Fruit fly (Drosophila melanogaster) whole organism, prepupa: ENCODE data around the gene Gr98a.

Experiments used
- CG10669 ChIP-seq: fragments of 200-800 bp; sonication (Bioruptor generic); optimal IDR thresholded peaks from 3 replicates; lab custom pipeline; 2018; ENCODE audit warnings: missing biosample characterization, mild to moderate bottlenecking, missing genetic modification characterization, moderate library complexity
- CG11762 ChIP-seq: fragments of 200-800 bp; sonication (Bioruptor generic); optimal IDR thresholded peaks from 3 replicates; lab custom pipeline; 2016; ENCODE audit warnings: missing biosample characterization, missing genetic modification characterization; ENCODE audit not compliant: insufficient read depth
- CG15336 ChIP-seq: fragments of 200-800 bp; sonication (Bioruptor generic); IDR thresholded peaks from 2 replicates; pipeline ENCODE4 v1.3.6; 2022; ENCODE audit warnings: missing biosample characterization, missing genetic modification characterization
- CG34406 ChIP-seq: fragments of 200-800 bp; sonication (Bioruptor generic); optimal IDR thresholded peaks from 3 replicates; lab custom pipeline; 2016; ENCODE audit warnings: missing biosample characterization, missing genetic modification characterization
- CG6792 ChIP-seq: fragments of 200-800 bp; sonication (Bioruptor generic); optimal IDR thresholded peaks from 3 replicates; lab custom pipeline; 2016; ENCODE audit warnings: missing biosample characterization, missing genetic modification characterization
- CG8319 ChIP-seq: fragments of 200-800 bp; sonication (Bioruptor generic); optimal IDR thresholded peaks from 3 replicates; lab custom pipeline; 2016; ENCODE audit warnings: missing biosample characterization, missing genetic modification characterization
- Gug ChIP-seq: fragments of 200-800 bp; sonication (Bioruptor generic); IDR thresholded peaks from 2 replicates; pipeline ENCODE4 v1.3.6; 2022; ENCODE audit warnings: missing biosample characterization, missing genetic modification characterization
- Met ChIP-seq: fragments of 200-800 bp; sonication (Bioruptor generic); optimal IDR thresholded peaks from 3 replicates; lab custom pipeline; 2016; ENCODE audit warnings: missing biosample characterization, missing genetic modification characterization
- OdsH ChIP-seq: fragments of 200-800 bp; sonication (Bioruptor generic); optimal IDR thresholded peaks from 3 replicates; lab custom pipeline; 2016; ENCODE audit warnings: missing biosample characterization, missing genetic modification characterization
- Sox102F ChIP-seq: fragments of 200-800 bp; sonication (Bioruptor generic); optimal IDR thresholded peaks from 2 replicates; lab custom pipeline; 2016; ENCODE audit warnings: missing biosample characterization, mild to moderate bottlenecking, missing genetic modification characterization

DNA sequence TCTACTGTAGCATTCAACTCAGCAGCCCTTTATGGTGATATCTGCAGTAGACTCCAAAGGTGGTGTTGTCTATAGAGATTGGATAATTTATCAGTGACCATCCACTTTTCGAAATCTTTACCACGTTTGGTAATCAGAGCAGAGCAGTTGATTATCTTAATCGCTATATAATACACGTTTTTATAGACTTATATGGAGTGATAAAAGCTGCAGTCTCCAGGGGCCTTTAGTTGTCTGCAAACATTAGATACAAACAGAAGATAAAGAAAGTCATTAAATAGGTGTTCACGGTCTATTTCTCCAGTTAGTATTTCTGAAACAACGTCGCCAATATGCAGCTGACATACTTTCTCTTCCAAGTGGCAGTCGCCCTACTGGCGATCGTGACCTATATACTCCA, 9.4 kb upstream of the Gr98a start, which contains the start of gene Cyp6a18:
- TF ChIP-seq CG11762 (GFP tag; lab: Kevin White, UChicago), result no peak
- TF ChIP-seq Gug (GFP tag; lab: Robert Waterston, UW), result no peak
- TF ChIP-seq Met (GFP tag; lab: Kevin White, UChicago), result no peak
- no peak for TF ChIP-seq CG6792 (GFP tag; lab: Kevin White, UChicago)
- no peak for TF ChIP-seq OdsH (GFP tag; lab: Kevin White, UChicago)
- TF ChIP-seq Sox102F (GFP tag; lab: Kevin White, UChicago), result no peak
- no peak for TF ChIP-seq CG34406 (GFP tag; lab: Kevin White, UChicago)
- no peak for TF ChIP-seq CG10669
- no peak for TF ChIP-seq CG8319 (GFP tag; lab: Kevin White, UChicago)
- no peak for TF ChIP-seq CG15336
